Fruit fly (Drosophila melanogaster): ENCODE measurements around the gene ergic53.

ergic53 gene

DNA sequence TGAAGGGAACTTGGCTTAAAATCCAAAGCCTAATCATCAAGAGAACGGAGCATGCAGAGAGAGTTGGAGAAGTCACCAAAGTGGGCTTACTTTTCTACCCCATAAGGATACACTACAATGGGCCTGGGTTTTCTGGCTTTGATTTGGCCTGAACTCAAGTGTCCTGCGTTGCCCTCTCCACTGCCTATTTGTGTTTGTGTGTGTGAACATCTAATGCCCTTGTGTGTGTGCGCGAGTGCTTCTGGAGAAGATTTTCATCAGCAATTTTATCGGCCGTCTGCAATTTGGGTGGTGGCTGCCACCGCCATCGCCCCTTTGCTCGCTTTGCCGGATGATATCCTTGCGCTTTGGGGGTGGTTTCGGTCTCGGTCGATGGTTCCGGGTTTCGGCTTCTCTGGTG, 25.9 kb downstream of the ergic53 start:
- TF ChIP-seq Eip78C (GFP tag), result no peak
- TF ChIP-seq CG1621 (tag; optimal IDR thresholded peaks at IDR 0.05), result no peak
- TF ChIP-seq CG7368 (GFP tag; optimal IDR thresholded peaks at IDR 0.05), result no peak
- TF ChIP-seq CG32006 (GFP tag; optimal IDR thresholded peaks at IDR 0.05), result no peak
- no peak for TF ChIP-seq CG15336 (GFP tag; IDR thresholded peaks at IDR 0.05)
- TF ChIP-seq OdsH (GFP tag; optimal IDR thresholded peaks at IDR 0.05), result no peak
- TF ChIP-seq CG11762 (GFP tag; optimal IDR thresholded peaks at IDR 0.05; ENCODE audit: insufficient read depth), result no peak
- no peak for TF ChIP-seq CG11294 (GFP tag; IDR thresholded peaks at IDR 0.05)

DNA sequence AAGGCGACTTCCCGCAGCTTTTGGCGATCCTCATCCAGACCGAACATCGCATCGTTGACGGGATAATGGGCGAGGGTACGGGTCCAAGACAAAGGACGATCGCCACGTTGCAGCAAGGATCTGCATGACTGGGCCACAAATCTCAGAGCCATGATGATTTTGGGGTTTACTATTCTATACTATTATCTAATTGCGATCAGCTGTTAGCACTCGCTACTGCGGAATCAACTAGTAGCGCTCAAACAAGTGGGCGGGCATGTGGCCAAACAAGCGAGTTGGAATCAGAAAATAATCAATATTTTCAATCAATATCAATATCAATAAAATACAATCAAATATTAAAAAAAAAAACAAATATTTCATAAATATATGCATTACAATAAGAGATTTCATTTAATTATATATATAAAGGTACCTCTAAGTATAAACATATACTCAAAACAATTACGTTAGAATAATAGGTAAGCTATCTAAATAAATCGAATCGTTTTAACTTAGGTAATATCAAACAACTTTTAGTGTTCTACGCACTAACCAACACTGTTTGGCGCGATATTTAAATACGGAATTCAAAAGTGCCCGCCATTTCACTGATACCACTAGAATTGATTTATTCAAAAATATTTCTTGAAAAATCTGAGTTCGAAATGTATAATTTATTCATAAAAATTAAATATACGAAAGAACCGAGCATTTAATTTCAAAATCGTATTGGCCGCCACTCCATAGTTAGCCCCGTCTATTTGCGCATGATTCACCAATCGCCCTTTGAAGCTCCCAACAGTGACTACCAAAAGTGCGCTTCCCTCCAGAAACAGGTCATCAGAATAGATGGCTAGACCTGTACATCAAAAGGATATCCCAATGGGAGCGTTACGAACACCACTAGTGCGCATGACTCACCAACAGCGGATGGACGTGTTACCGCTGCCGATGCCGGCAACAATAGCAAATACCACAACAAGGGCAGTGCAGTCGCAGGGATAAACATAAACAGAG, 41.4 kb downstream of the ergic53 start, which contains the start of the genes CG6638 and CG43078:
TSS of gene CG6638 (minus strand) at position 235 of the 999 bp plus-strand sequence.
TSS of gene CG43078 (plus strand) at position 965 of the 999 bp plus-strand sequence.
- TF ChIP-seq vri (GFP tag; optimal IDR thresholded peaks at IDR 0.05) (peak; percentile 72), fd59A (GFP tag; optimal IDR thresholded peaks at IDR 0.05) (no peak), CG4318 (GFP tag; optimal IDR thresholded peaks at IDR 0.05) (no peak), svp (GFP tag) (peak; percentile 21), Ets96B (tag; optimal IDR thresholded peaks at IDR 0.05) (no peak), CG10631 (GFP tag; optimal IDR thresholded peaks at IDR 0.05) (peak; percentile 42), eg (GFP tag; IDR thresholded peaks at IDR 0.05) (0 out of 3 replicates have a peak, but pooled peaks have one; percentile 13), Gug (GFP tag; IDR thresholded peaks at IDR 0.05) (no peak), acj6 (GFP tag; optimal IDR thresholded peaks at IDR 0.05) (no peak), esn (GFP tag; optimal IDR thresholded peaks at IDR 0.05) (peak; percentile 24)

DNA sequence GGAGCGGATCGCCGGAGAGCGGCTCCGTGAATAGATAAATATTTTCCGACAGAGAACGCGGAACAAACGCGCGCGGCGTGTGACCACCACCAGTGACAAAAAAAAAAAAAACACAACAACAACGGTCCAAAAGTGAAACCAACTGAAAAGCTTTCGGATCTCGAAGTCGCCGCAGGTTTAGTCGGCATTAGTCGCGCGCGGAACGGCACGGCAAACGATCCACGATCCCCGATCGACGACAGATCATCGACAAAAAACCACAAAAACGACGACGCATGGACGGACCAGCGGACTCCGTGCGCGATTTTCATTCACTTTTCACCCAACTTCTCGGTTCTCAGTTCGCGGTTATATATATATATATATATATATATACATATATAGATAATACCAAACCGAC, 43.7 kb downstream of the ergic53 start:
- TF ChIP-seq CG15336 (GFP tag; IDR thresholded peaks at IDR 0.05), result 0 out of 2 replicates have a peak, but pooled peaks have one; percentile 9
- no peak for TF ChIP-seq Smox (GFP tag; optimal IDR thresholded peaks at IDR 0.05)
- TF ChIP-seq dsx (GFP tag; optimal IDR thresholded peaks at IDR 0.05; ENCODE audit: poor library complexity, severe bottlenecking), result no peak

DNA sequence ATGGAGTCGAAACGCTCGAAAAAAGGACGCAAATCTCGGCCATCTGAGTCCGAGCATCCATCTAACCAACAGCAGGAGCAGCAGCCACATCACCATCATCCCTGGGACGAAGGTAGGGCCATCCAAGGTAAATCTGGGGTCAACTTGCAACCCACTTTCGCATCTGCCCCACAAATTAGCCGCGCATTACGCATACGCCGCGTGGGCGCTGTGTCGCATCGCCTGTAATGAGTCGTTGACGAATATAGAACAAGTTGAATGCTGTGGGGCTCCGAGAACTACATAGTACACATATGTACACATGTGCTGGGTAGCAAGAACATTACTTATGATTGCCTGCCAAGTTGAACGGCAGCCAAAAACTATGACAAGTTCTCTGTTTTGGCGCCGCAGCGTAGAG, 44.7 kb downstream of the ergic53 start:
- TF ChIP-seq Hr39 (GFP tag; optimal IDR thresholded peaks at IDR 0.05) (no peak), OdsH (GFP tag; optimal IDR thresholded peaks at IDR 0.05) (no peak), CG7368 (GFP tag; optimal IDR thresholded peaks at IDR 0.05) (no peak), net (GFP tag; optimal IDR thresholded peaks at IDR 0.05) (no peak), acj6 (GFP tag; optimal IDR thresholded peaks at IDR 0.05) (no peak), ss (GFP tag; optimal IDR thresholded peaks at IDR 0.05) (no peak), CG9139 (GFP tag; optimal IDR thresholded peaks at IDR 0.05) (no peak), Eip78C (GFP tag) (no peak), CG1621 (tag; optimal IDR thresholded peaks at IDR 0.05) (no peak), CG11902 (GFP tag; optimal IDR thresholded peaks at IDR 0.05) (no peak), Sox102F (GFP tag; optimal IDR thresholded peaks at IDR 0.05) (no peak)

DNA sequence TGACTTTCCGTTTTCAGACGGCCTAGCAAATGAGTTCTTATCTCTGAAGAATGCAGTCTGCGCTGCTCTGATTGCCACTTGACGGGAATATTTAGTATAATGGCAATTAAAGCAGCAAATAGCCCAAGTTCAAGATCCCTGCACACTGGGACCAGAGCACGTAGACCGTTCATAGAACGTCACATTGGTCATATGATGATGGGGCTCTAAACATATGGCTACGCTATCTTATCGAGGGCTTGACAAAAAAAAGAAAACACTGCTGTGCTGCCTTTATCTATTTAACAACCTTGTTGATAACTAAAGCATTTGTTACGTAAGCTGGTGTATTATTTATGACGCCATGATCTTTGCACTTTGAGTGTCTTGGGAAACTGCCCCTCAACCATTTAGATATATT, 46.0 kb downstream of the ergic53 start:
- TF ChIP-seq svp (GFP tag) (peak; percentile 60), Eip78C (GFP tag) (peak; percentile 3), vri (GFP tag; optimal IDR thresholded peaks at IDR 0.05) (peak; percentile 73), pdm3 (GFP tag; optimal IDR thresholded peaks at IDR 0.05) (no peak)

DNA sequence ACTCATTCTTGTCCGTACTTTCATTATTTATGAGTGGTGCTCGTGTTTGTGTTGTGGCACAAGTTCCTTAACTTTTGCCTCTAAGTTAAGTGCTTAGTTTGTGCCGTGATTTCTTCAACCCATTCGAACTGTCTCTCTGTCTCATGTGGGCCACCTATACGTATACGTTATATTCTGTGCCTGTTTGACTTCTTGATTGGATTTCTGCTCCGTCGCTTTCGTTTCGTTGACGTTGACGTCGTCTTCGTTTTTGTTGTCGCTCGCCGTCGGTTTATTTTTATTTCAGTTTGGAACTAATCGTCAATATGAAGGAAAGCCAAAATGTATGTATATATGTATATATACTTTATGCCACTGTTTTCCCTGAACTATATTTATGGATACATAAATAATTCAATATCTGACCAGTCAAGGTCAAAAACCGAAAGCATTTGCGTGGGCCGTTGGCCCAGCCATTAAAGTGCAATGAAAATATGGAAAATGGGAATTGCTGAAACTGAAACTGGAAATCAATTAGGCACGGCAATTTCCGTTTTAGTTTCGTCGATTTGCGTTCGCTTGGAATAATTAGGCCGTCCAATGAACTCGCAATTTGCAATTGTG, 47.4 kb downstream of the ergic53 start:
- TF ChIP-seq CG15336 (GFP tag; IDR thresholded peaks at IDR 0.05) (no peak), CG1621 (tag; optimal IDR thresholded peaks at IDR 0.05) (no peak), CG6163 (GFP tag; IDR thresholded peaks at IDR 0.05) (no peak)
